Worm (Caenorhabditis elegans) whole organism, L3 larva: ENCODE results near the gene nas-13.
A peak's percentile ranks its signal among the peaks of the same experiment; 100 is the strongest.

Experiments
- R02D3.7 ChIP-seq: fragments of 150-350 bp; optimal IDR thresholded peaks from 2 replicates; lab custom pipeline; 2014; ENCODE audit warnings: missing biosample characterization, missing genetic modification characterization
- ceh-16 ChIP-seq: sonication (generic microtip); optimal IDR thresholded peaks from 2 replicates; lab custom pipeline; 2017; ENCODE audit warnings: missing biosample characterization, missing genetic modification characterization
- ceh-28 ChIP-seq: fragments of 150-350 bp; optimal IDR thresholded peaks from 2 replicates; lab custom pipeline; 2014; ENCODE audit warnings: missing biosample characterization, missing genetic modification reagents, missing genetic modification characterization
- ceh-82 ChIP-seq: fragments of 150-350 bp; optimal IDR thresholded peaks from 2 replicates; lab custom pipeline; 2014; ENCODE audit warnings: missing biosample characterization, missing genetic modification characterization
- ceh-9 ChIP-seq: sonication (generic microtip); optimal IDR thresholded peaks from 2 replicates; lab custom pipeline; 2018; ENCODE audit warnings: missing biosample characterization, missing genetic modification characterization
- elt-1 ChIP-seq: fragments of 150-350 bp; optimal IDR thresholded peaks from 2 replicates; lab custom pipeline; 2014; ENCODE audit warnings: missing biosample characterization, missing genetic modification characterization
- elt-2 ChIP-seq: sonication (generic microtip); optimal IDR thresholded peaks from 2 replicates; lab custom pipeline; 2016; ENCODE audit warnings: missing genetic modification reagents, mild to moderate bottlenecking, missing genetic modification characterization, missing compliant biosample characterization
- elt-3 ChIP-seq, 3 experiments: fragments of 150-350 bp in 1 of 3; sonication (generic microtip) in 2 of 3; optimal IDR thresholded peaks; 2 replicates in 2 of 3; 4 replicates in 1 of 3; lab custom pipeline; 2014 to 2017; ENCODE audit warnings: missing biosample characterization in 3 of 3, missing genetic modification characterization in 3 of 3
- fkh-2 ChIP-seq: fragments of 150-350 bp; optimal IDR thresholded peaks from 2 replicates; lab custom pipeline; 2014; ENCODE audit warnings: missing biosample characterization, missing genetic modification reagents, missing genetic modification characterization
- hmg-11 ChIP-seq: sonication (generic microtip); optimal IDR thresholded peaks from 2 replicates; lab custom pipeline; 2016; ENCODE audit warnings: missing genetic modification characterization, missing compliant biosample characterization
- jun-1 ChIP-seq: fragments of 150-350 bp; optimal IDR thresholded peaks from 2 replicates; lab custom pipeline; 2014; ENCODE audit warnings: missing biosample characterization, missing genetic modification reagents, missing genetic modification characterization
- lin-15B ChIP-seq: fragments of 150-350 bp; optimal IDR thresholded peaks from 2 replicates; lab custom pipeline; 2014; ENCODE audit warnings: missing biosample characterization, missing genetic modification characterization
- lin-39 ChIP-seq: fragments of 150-350 bp; optimal IDR thresholded peaks from 2 replicates; lab custom pipeline; 2018; ENCODE audit warnings: missing biosample characterization, missing genetic modification reagents, missing genetic modification characterization
- lsy-12 ChIP-seq: sonication (generic microtip); optimal IDR thresholded peaks from 2 replicates; lab custom pipeline; 2016; ENCODE audit warnings: mild to moderate bottlenecking, missing genetic modification characterization, missing compliant biosample characterization
- mdl-1 ChIP-seq: fragments of 150-350 bp; optimal IDR thresholded peaks from 2 replicates; lab custom pipeline; 2014; ENCODE audit warnings: missing biosample characterization, missing genetic modification characterization
- mml-1 ChIP-seq: fragments of 150-350 bp; sonication (generic microtip); optimal IDR thresholded peaks from 3 replicates; lab custom pipeline; 2014; ENCODE audit warnings: missing biosample characterization, missing genetic modification characterization
- nfya-1 ChIP-seq: sonication (generic microtip); optimal IDR thresholded peaks from 2 replicates; lab custom pipeline; 2017; ENCODE audit warnings: missing genetic modification characterization, mild to moderate bottlenecking, missing compliant biosample characterization, antibody characterized with exemption, moderate library complexity; ENCODE audit not compliant: insufficient read depth
- nhr-23 ChIP-seq: fragments of 150-350 bp; optimal IDR thresholded peaks from 2 replicates; lab custom pipeline; 2014; ENCODE audit warnings: missing biosample characterization, missing genetic modification reagents, missing genetic modification characterization
- nhr-43 ChIP-seq: sonication (generic microtip); optimal IDR thresholded peaks from 2 replicates; lab custom pipeline; 2016; ENCODE audit warnings: mild to moderate bottlenecking, missing genetic modification characterization, missing compliant biosample characterization; ENCODE audit not compliant: poor library complexity, severe bottlenecking
- nhr-67 ChIP-seq: fragments of 150-350 bp; optimal IDR thresholded peaks from 2 replicates; lab custom pipeline; 2014; ENCODE audit warnings: missing biosample characterization, missing genetic modification characterization
- nhr-76 ChIP-seq: fragments of 150-350 bp; sonication (generic microtip); optimal IDR thresholded peaks from 5 replicates; lab custom pipeline; 2014; ENCODE audit warnings: missing biosample characterization, missing genetic modification characterization
- pha-4 ChIP-seq: fragments of 150-350 bp; optimal IDR thresholded peaks from 2 replicates; lab custom pipeline; 2014; ENCODE audit warnings: missing biosample characterization, missing genetic modification reagents, missing genetic modification characterization
- pqm-1 ChIP-seq: fragments of 150-350 bp; optimal IDR thresholded peaks from 2 replicates; lab custom pipeline; 2017; ENCODE audit warnings: missing biosample characterization, missing genetic modification characterization, inconsistent platforms
- sea-2 ChIP-seq: fragments of 150-350 bp; sonication (generic microtip); optimal IDR thresholded peaks from 4 replicates; lab custom pipeline; 2014; ENCODE audit warnings: missing biosample characterization, missing genetic modification reagents, missing genetic modification characterization
- skn-1 ChIP-seq: fragments of 150-350 bp; optimal IDR thresholded peaks from 2 replicates; lab custom pipeline; 2014; ENCODE audit warnings: missing biosample characterization, missing genetic modification characterization
- snpc-4 ChIP-seq: fragments of 150-350 bp; optimal IDR thresholded peaks from 2 replicates; lab custom pipeline; 2014; ENCODE audit warnings: missing biosample characterization, missing genetic modification characterization
- unc-62 ChIP-seq: fragments of 150-350 bp; sonication (generic microtip); optimal IDR thresholded peaks from 4 replicates; lab custom pipeline; 2014; ENCODE audit warnings: missing biosample characterization, missing genetic modification reagents, missing genetic modification characterization
- zag-1 ChIP-seq: fragments of 150-350 bp; optimal IDR thresholded peaks from 2 replicates; lab custom pipeline; 2014; ENCODE audit warnings: missing biosample characterization, missing genetic modification characterization
- ztf-11 ChIP-seq: fragments of 150-350 bp; optimal IDR thresholded peaks from 2 replicates; lab custom pipeline; 2014; ENCODE audit warnings: missing biosample characterization, missing genetic modification characterization
- ztf-4 ChIP-seq: fragments of 150-350 bp; optimal IDR thresholded peaks from 2 replicates; lab custom pipeline; 2014; ENCODE audit warnings: missing biosample characterization, missing genetic modification characterization

nas-13 gene

ce11 chrX:15377724-15378123 is 50.3 kb downstream of the nas-13 start, which contains the start of gene svh-5:
Gene svh-5, minus strand, starts transcription at chrX:15377824.
- TF ChIP-seq elt-2 (tag; lab: Kevin White, UChicago) (no peak), lsy-12 (tag; lab: Kevin White, UChicago) (no peak), ceh-82 (tag; lab: Kevin White, UChicago) (no peak), snpc-4 (no peak), ztf-11 (tag; lab: Kevin White, UChicago) (no peak), sea-2 (GFP tag; lab: Kevin White, UChicago) (no peak), lin-39 (tag; lab: Kevin White, UChicago) (no peak), mdl-1 (tag; lab: Kevin White, UChicago) (no peak), nhr-67 (tag; lab: Kevin White, UChicago) (no peak), fkh-2 (tag; lab: Kevin White, UChicago) (no peak), lin-15B (tag; lab: Kevin White, UChicago) (no peak), ztf-4 (tag; lab: Kevin White, UChicago) (no peak), ceh-9 (tag; lab: Kevin White, UChicago) (no peak), ceh-16 (tag; lab: Kevin White, UChicago) (no peak), ceh-28 (tag; lab: Kevin White, UChicago) (no peak), elt-1 (no peak), mml-1 (no peak)
- TF ChIP-seq, all 47 proteins: peak for 0

- TF ChIP-seq snpc-4 (peak; percentile 13), elt-2 (tag; lab: Kevin White, UChicago) (peak; percentile 2), pha-4 (tag; lab: Kevin White, UChicago) (peak; percentile 97), hmg-11 (peak; percentile 3), skn-1 (tag; lab: Kevin White, UChicago) (no peak), jun-1 (tag; lab: Kevin White, UChicago) (peak; percentile 19), ztf-4 (tag; lab: Kevin White, UChicago) (no peak), pqm-1 (tag; lab: Kevin White, UChicago) (peak; percentile 30)
Observed at ce11 chrX:15376580-15376979, 51.5 kb downstream of the nas-13 start.

- TF ChIP-seq pqm-1 (tag; lab: Kevin White, UChicago), result no peak
- TF ChIP-seq unc-62, result no peak
- TF ChIP-seq lin-39 (tag; lab: Kevin White, UChicago), result no peak
- no peak for TF ChIP-seq mml-1
- no peak for TF ChIP-seq mdl-1 (tag; lab: Kevin White, UChicago)
- TF ChIP-seq ceh-16 (tag; lab: Kevin White, UChicago), result no peak
- peak; percentile 64 for TF ChIP-seq nhr-43 (tag; lab: Kevin White, UChicago)
- no peak for TF ChIP-seq lsy-12 (tag; lab: Kevin White, UChicago)
- no peak for TF ChIP-seq sea-2 (GFP tag; lab: Kevin White, UChicago)
- TF ChIP-seq nhr-76 (tag; lab: Kevin White, UChicago), result no peak
- no peak for TF ChIP-seq R02D3.7 (tag; lab: Kevin White, UChicago)
- no peak for TF ChIP-seq snpc-4
- TF ChIP-seq nhr-23 (tag; lab: Kevin White, UChicago), result peak; percentile 79
- TF ChIP-seq nfya-1 (tag; lab: Kevin White, UChicago), result peak; percentile 24
- TF ChIP-seq zag-1 (tag; lab: Kevin White, UChicago), result no peak
- TF ChIP-seq elt-3 (tag; optimal IDR thresholded peaks at IDR 0.05; lab: Kevin White, UChicago), result peak; percentile 72 to 97 (median 76)
Observed at ce11 chrX:15375299-15375698, 52.8 kb downstream of the nas-13 start.
